Worm (Caenorhabditis elegans) whole organism, early embryonic: ENCODE data around the gene fat-1.

Experiments
- B0310.2 ChIP-seq: sonication (generic microtip); optimal IDR thresholded peaks from 2 replicates; lab custom pipeline; 2016; ENCODE audit warnings: mild to moderate bottlenecking, missing genetic modification characterization, missing compliant biosample characterization
- aly-1 ChIP-seq: sonication (generic microtip); optimal IDR thresholded peaks from 2 replicates; lab custom pipeline; 2016; ENCODE audit warnings: missing genetic modification characterization, missing compliant biosample characterization
- ama-1 ChIP-seq: fragments of 150-350 bp; optimal IDR thresholded peaks from 2 replicates; lab custom pipeline; 2014
- ceh-13 ChIP-seq: fragments of 200-800 bp; sonication (Bioruptor generic); optimal IDR thresholded peaks from 2 replicates; lab custom pipeline; 2018; ENCODE audit warnings: mild to moderate bottlenecking, missing genetic modification characterization, missing compliant biosample characterization
- ceh-36 ChIP-seq: sonication (generic microtip); optimal IDR thresholded peaks from 2 replicates; lab custom pipeline; 2016; ENCODE audit warnings: missing genetic modification characterization, inconsistent platforms, missing compliant biosample characterization
- ets-7 ChIP-seq: sonication (generic microtip); optimal IDR thresholded peaks from 2 replicates; lab custom pipeline; 2016; ENCODE audit warnings: missing genotype, missing genetic modification characterization, missing compliant biosample characterization
- flt-1 ChIP-seq: fragments of 200-800 bp; sonication (Bioruptor generic); IDR thresholded peaks from 2 replicates; pipeline ENCODE4 v1.3.6; 2022; ENCODE audit warnings: missing genetic modification characterization, missing compliant biosample characterization
- hmg-4 ChIP-seq: fragments of 200-800 bp; sonication (Bioruptor generic); optimal IDR thresholded peaks from 2 replicates; lab custom pipeline; 2018; ENCODE audit warnings: mild to moderate bottlenecking, missing genetic modification characterization, missing compliant biosample characterization
- hnd-1 ChIP-seq: sonication (generic microtip); optimal IDR thresholded peaks from 2 replicates; lab custom pipeline; 2016; ENCODE audit warnings: missing genetic modification characterization, missing compliant biosample characterization
- pes-1 ChIP-seq: fragments of 200-800 bp; sonication (Bioruptor generic); IDR thresholded peaks from 2 replicates; pipeline ENCODE4 v1.3.6; 2022; ENCODE audit warnings: missing genetic modification reagents, missing genetic modification characterization, missing compliant biosample characterization
- scrt-1 ChIP-seq: fragments of 200-800 bp; sonication (Bioruptor generic); IDR thresholded peaks from 2 replicates; pipeline ENCODE4 v1.3.6; 2022; ENCODE audit warnings: missing genetic modification characterization, missing compliant biosample characterization
- tbx-11 ChIP-seq: fragments of 200-800 bp; sonication (Bioruptor generic); IDR thresholded peaks from 2 replicates; pipeline ENCODE4 v1.3.6; 2022; ENCODE audit warnings: missing genetic modification characterization, missing compliant biosample characterization
- tbx-37 ChIP-seq: fragments of 200-800 bp; sonication (Bioruptor generic); conservative IDR thresholded peaks from 2 replicates; pipeline ENCODE4 v1.3.6; 2022; ENCODE audit warnings: missing genetic modification reagents, missing genetic modification characterization, missing compliant biosample characterization
- tra-4 ChIP-seq: sonication (generic microtip); optimal IDR thresholded peaks from 2 replicates; lab custom pipeline; 2017; ENCODE audit warnings: missing genetic modification characterization, missing compliant biosample characterization

DNA sequence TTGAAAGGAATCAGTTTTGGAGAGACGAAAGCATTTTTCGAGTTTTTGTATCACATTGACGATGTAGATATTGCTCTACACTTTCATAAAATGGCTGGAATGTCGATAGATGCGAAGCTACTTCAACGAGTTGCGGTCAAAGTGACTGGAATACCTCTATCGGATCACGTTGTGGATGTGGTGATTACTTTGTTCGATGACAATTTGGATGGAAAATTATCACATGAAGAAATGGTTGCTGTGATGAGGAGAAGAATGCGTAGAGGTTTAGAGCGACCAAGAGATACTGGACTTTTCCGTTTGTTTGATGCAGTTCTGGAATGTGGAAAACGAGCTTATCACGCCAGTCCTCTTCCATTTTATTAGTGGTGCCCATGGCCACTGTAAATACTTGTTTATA is 15.8 kb upstream of the fat-1 start:
- no peak for TF ChIP-seq pes-1 (GFP tag; lab: Robert Waterston, UW)
- TF ChIP-seq ama-1 (lab: Kevin White, UChicago), result no peak
- no peak for TF ChIP-seq flt-1 (GFP tag; lab: Robert Waterston, UW)
- no peak for TF ChIP-seq tra-4 (tag; lab: Kevin White, UChicago)
- no peak for TF ChIP-seq tbx-11 (GFP tag; lab: Robert Waterston, UW)
- TF ChIP-seq hnd-1 (tag; lab: Kevin White, UChicago), result no peak
- TF ChIP-seq hmg-4 (GFP tag; lab: Kevin White, UChicago), result no peak
- TF ChIP-seq tbx-37, result no peak
- no peak for TF ChIP-seq ceh-13 (GFP tag; lab: Kevin White, UChicago)
- no peak for TF ChIP-seq ets-7 (tag; lab: Kevin White, UChicago)
- no peak for TF ChIP-seq aly-1 (tag; lab: Kevin White, UChicago)
- no peak for TF ChIP-seq scrt-1 (GFP tag; lab: Robert Waterston, UW)
- no peak for TF ChIP-seq ceh-36 (tag; lab: Kevin White, UChicago)
- TF ChIP-seq B0310.2, result no peak
